Worm (Caenorhabditis elegans) whole organism, early embryonic: ENCODE results near the gene F13H10.1.

Experiments used
- B0310.2 ChIP-seq: sonication (generic microtip); optimal IDR thresholded peaks from 2 replicates; lab custom pipeline; 2016; ENCODE audit warnings: mild to moderate bottlenecking, missing genetic modification characterization, missing compliant biosample characterization
- F13C5.2 ChIP-seq: sonication (generic microtip); optimal IDR thresholded peaks from 2 replicates; lab custom pipeline; 2017; ENCODE audit warnings: mild to moderate bottlenecking, missing genetic modification characterization, inconsistent platforms, missing compliant biosample characterization
- aly-1 ChIP-seq: sonication (generic microtip); optimal IDR thresholded peaks from 2 replicates; lab custom pipeline; 2016; ENCODE audit warnings: missing genetic modification characterization, missing compliant biosample characterization
- ama-1 ChIP-seq: fragments of 150-350 bp; optimal IDR thresholded peaks from 2 replicates; lab custom pipeline; 2014
- ceh-13 ChIP-seq: fragments of 200-800 bp; sonication (Bioruptor generic); optimal IDR thresholded peaks from 2 replicates; lab custom pipeline; 2018; ENCODE audit warnings: mild to moderate bottlenecking, missing genetic modification characterization, missing compliant biosample characterization
- ceh-36 ChIP-seq: sonication (generic microtip); optimal IDR thresholded peaks from 2 replicates; lab custom pipeline; 2016; ENCODE audit warnings: missing genetic modification characterization, inconsistent platforms, missing compliant biosample characterization
- ets-7 ChIP-seq: sonication (generic microtip); optimal IDR thresholded peaks from 2 replicates; lab custom pipeline; 2016; ENCODE audit warnings: missing genotype, missing genetic modification characterization, missing compliant biosample characterization
- flt-1 ChIP-seq: fragments of 200-800 bp; sonication (Bioruptor generic); IDR thresholded peaks from 2 replicates; pipeline ENCODE4 v1.3.6; 2022; ENCODE audit warnings: missing genetic modification characterization, missing compliant biosample characterization
- hmbx-1 ChIP-seq: sonication (generic microtip); optimal IDR thresholded peaks from 2 replicates; lab custom pipeline; 2016; ENCODE audit warnings: mild to moderate bottlenecking, missing genetic modification characterization, missing compliant biosample characterization
- hmg-4 ChIP-seq: fragments of 200-800 bp; sonication (Bioruptor generic); optimal IDR thresholded peaks from 2 replicates; lab custom pipeline; 2018; ENCODE audit warnings: mild to moderate bottlenecking, missing genetic modification characterization, missing compliant biosample characterization
- hnd-1 ChIP-seq: sonication (generic microtip); optimal IDR thresholded peaks from 2 replicates; lab custom pipeline; 2016; ENCODE audit warnings: missing genetic modification characterization, missing compliant biosample characterization
- pes-1 ChIP-seq: fragments of 200-800 bp; sonication (Bioruptor generic); IDR thresholded peaks from 2 replicates; pipeline ENCODE4 v1.3.6; 2022; ENCODE audit warnings: missing genetic modification reagents, missing genetic modification characterization, missing compliant biosample characterization
- scrt-1 ChIP-seq: fragments of 200-800 bp; sonication (Bioruptor generic); IDR thresholded peaks from 2 replicates; pipeline ENCODE4 v1.3.6; 2022; ENCODE audit warnings: missing genetic modification characterization, missing compliant biosample characterization
- sea-1 ChIP-seq: fragments of 200-800 bp; sonication (Bioruptor generic); conservative IDR thresholded peaks from 2 replicates; pipeline ENCODE4 v1.3.6; 2022; ENCODE audit warnings: missing genetic modification characterization, missing compliant biosample characterization
- tbx-11 ChIP-seq: fragments of 200-800 bp; sonication (Bioruptor generic); IDR thresholded peaks from 2 replicates; pipeline ENCODE4 v1.3.6; 2022; ENCODE audit warnings: missing genetic modification characterization, missing compliant biosample characterization
- tbx-37 ChIP-seq: fragments of 200-800 bp; sonication (Bioruptor generic); conservative IDR thresholded peaks from 2 replicates; pipeline ENCODE4 v1.3.6; 2022; ENCODE audit warnings: missing genetic modification reagents, missing genetic modification characterization, missing compliant biosample characterization
- tra-4 ChIP-seq: sonication (generic microtip); optimal IDR thresholded peaks from 2 replicates; lab custom pipeline; 2017; ENCODE audit warnings: missing genetic modification characterization, missing compliant biosample characterization

F13H10.1 gene

DNA sequence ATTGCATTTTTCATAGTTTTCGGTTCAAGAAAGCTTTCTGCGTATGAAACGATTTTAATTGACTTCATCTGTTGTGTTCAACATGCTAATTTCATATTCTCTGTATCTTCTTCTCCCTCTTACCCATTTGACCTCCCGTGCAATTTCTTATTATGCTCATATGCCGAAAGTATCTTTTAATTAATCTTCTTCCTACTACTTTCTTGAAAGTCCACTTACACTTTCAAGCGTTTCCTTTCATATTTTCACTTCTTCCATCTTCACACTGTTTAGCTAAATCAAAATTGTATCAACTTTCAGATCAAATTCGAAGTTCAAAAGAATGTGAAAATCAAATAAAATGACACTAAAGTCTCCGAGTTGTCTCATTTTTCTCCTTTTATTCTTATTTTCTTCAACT is 13.7 kb upstream of the F13H10.1 start, which contains the start of gene F13H10.5:
Gene F13H10.5 (plus strand): TSS at position 301 of the 400 bp plus-strand sequence.
- TF ChIP-seq ceh-36 (tag; lab: Kevin White, UChicago): no peak
- no peak for TF ChIP-seq tra-4 (tag; lab: Kevin White, UChicago)

- no peak for TF ChIP-seq hnd-1
Measured at ce11 chrIV:11001614-11002013, 2.8 kb upstream of the F13H10.1 start, which contains the start of gene F13H10.9. F13H10.9 (plus strand) TSS chrIV:11001914.

- no peak for TF ChIP-seq sea-1 (GFP tag; lab: Robert Waterston, UW)
- no peak for TF ChIP-seq hmbx-1 (tag; lab: Kevin White, UChicago)
- TF ChIP-seq ceh-36 (tag; lab: Kevin White, UChicago): no peak
- no peak for TF ChIP-seq B0310.2 (tag; lab: Kevin White, UChicago)
- no peak for TF ChIP-seq ceh-13 (GFP tag; lab: Kevin White, UChicago)
- TF ChIP-seq ama-1 (lab: Kevin White, UChicago): no peak
- TF ChIP-seq pes-1: no peak
- TF ChIP-seq flt-1 (GFP tag; lab: Robert Waterston, UW): no peak
- TF ChIP-seq tra-4 (tag; lab: Kevin White, UChicago): no peak
- no peak for TF ChIP-seq F13C5.2
- TF ChIP-seq tbx-11 (GFP tag; lab: Robert Waterston, UW): no peak
- TF ChIP-seq ets-7 (tag; lab: Kevin White, UChicago): no peak
- no peak for TF ChIP-seq tbx-37 (GFP tag; lab: Robert Waterston, UW)
Measured at ce11 chrIV:11006383-11006782, 2.0 kb downstream of the F13H10.1 start.

DNA sequence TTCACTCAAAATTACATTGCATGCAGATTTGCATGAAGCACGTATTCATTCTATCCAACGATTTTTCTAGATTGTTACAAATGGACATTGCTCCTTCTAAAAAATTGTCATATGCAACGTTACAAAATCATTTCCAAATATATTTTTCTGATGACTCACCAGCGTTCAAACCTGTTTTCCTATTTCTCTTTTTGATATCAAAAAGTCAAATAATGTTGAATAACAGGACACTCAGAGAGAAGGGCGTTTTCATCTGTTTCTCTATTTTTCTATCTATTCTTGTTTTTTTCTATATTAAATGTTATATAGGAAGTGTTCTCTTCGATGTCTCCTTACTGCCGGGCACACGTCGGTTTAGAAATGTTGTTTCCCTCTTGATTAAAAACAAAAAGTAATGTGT is 2.5 kb downstream of the F13H10.1 start:
- TF ChIP-seq tra-4 (tag; lab: Kevin White, UChicago): no peak
- TF ChIP-seq scrt-1 (GFP tag; lab: Robert Waterston, UW): no peak
- no peak for TF ChIP-seq pes-1
- no peak for TF ChIP-seq sea-1 (GFP tag; lab: Robert Waterston, UW)
- TF ChIP-seq hmg-4 (GFP tag; lab: Kevin White, UChicago): no peak

DNA sequence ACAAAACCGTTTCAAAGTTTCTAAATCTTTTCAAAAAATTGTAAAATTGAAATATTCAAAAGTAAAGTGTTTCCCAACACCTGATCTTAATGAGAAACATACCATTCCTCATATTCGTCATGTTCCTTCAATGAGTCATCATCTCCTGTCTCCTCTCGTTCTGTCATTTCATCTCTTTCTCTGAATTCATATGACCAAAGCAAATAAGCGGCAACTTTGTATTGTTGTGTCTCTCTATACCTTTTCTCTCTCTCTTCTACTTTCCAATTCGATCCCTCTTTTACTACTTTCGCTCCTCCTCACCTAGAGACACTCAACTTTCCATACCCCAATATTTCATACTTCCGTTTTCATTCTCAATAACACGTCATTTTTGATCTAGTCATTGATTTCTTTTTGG is 3.9 kb downstream of the F13H10.1 start:
- TF ChIP-seq ceh-13 (GFP tag; lab: Kevin White, UChicago) (no peak), tra-4 (tag; lab: Kevin White, UChicago) (no peak), tbx-37 (GFP tag; lab: Robert Waterston, UW) (no peak), sea-1 (GFP tag; lab: Robert Waterston, UW) (no peak), hmbx-1 (tag; lab: Kevin White, UChicago) (no peak), tbx-11 (GFP tag; lab: Robert Waterston, UW) (no peak), flt-1 (GFP tag; lab: Robert Waterston, UW) (no peak), ets-7 (tag; lab: Kevin White, UChicago) (no peak), hmg-4 (GFP tag; lab: Kevin White, UChicago) (no peak), hnd-1 (no peak), scrt-1 (GFP tag; lab: Robert Waterston, UW) (no peak), ama-1 (lab: Kevin White, UChicago) (no peak)

- TF ChIP-seq hmg-4 (GFP tag; lab: Kevin White, UChicago) (no peak), scrt-1 (GFP tag; lab: Robert Waterston, UW) (no peak), hmbx-1 (tag; lab: Kevin White, UChicago) (no peak), ceh-13 (GFP tag; lab: Kevin White, UChicago) (no peak), tbx-37 (GFP tag; lab: Robert Waterston, UW) (no peak), B0310.2 (tag; lab: Kevin White, UChicago) (no peak), hnd-1 (no peak), ceh-36 (tag; lab: Kevin White, UChicago) (no peak), ama-1 (lab: Kevin White, UChicago) (no peak), aly-1 (tag; lab: Kevin White, UChicago) (no peak), ets-7 (tag; lab: Kevin White, UChicago) (no peak), sea-1 (GFP tag; lab: Robert Waterston, UW) (no peak), tbx-11 (GFP tag; lab: Robert Waterston, UW) (no peak), flt-1 (GFP tag; lab: Robert Waterston, UW) (no peak), pes-1 (no peak), F13C5.2 (no peak)
Measured at ce11 chrIV:11008996-11009395, 4.6 kb downstream of the F13H10.1 start, which contains the start of gene F13H10.6. F13H10.6 (plus strand) TSS chrIV:11009296.

ce11 chrIV:11009928-11010327 is 5.6 kb downstream of the F13H10.1 start:
- no peak for TF ChIP-seq tbx-11 (GFP tag; lab: Robert Waterston, UW)
- no peak for TF ChIP-seq ama-1 (lab: Kevin White, UChicago)
- TF ChIP-seq B0310.2 (tag; lab: Kevin White, UChicago): no peak
- no peak for TF ChIP-seq scrt-1 (GFP tag; lab: Robert Waterston, UW)
- TF ChIP-seq hmbx-1 (tag; lab: Kevin White, UChicago): no peak
- no peak for TF ChIP-seq flt-1 (GFP tag; lab: Robert Waterston, UW)
- no peak for TF ChIP-seq pes-1
- no peak for TF ChIP-seq aly-1 (tag; lab: Kevin White, UChicago)
- TF ChIP-seq ets-7 (tag; lab: Kevin White, UChicago): no peak
- no peak for TF ChIP-seq sea-1 (GFP tag; lab: Robert Waterston, UW)
- TF ChIP-seq hmg-4 (GFP tag; lab: Kevin White, UChicago): no peak

DNA sequence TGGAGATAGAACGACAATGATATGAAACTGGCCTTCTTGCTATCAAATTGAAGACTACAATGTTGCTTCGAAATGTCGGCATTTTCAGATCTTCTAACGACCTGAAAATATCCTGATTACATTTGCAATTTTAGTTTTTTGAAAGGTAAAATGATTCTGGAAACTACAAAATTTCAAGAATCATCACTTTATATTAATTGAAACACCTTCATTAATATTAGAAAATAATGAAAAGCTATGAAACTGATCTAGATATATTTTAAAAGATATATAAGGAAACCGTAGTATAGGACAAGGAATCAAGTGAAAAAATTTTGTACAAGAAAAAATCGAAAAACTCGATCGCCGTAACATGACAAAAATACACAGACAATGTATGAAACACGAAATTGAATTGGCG is 7.5 kb downstream of the F13H10.1 start, which contains the start of gene ndx-9:
Gene ndx-9 (minus strand): TSS at position 101 of the 400 bp plus-strand sequence.
- TF ChIP-seq ets-7 (tag; lab: Kevin White, UChicago): no peak
- no peak for TF ChIP-seq ama-1 (lab: Kevin White, UChicago)
- TF ChIP-seq sea-1 (GFP tag; lab: Robert Waterston, UW): no peak
- no peak for TF ChIP-seq flt-1 (GFP tag; lab: Robert Waterston, UW)
- TF ChIP-seq aly-1 (tag; lab: Kevin White, UChicago): no peak
- no peak for TF ChIP-seq hmg-4 (GFP tag; lab: Kevin White, UChicago)
- no peak for TF ChIP-seq tra-4 (tag; lab: Kevin White, UChicago)
